Worm (Caenorhabditis elegans) whole organism, L4 larva: ENCODE data around the gene Y82E9BL.12.

Source experiments
- R02D3.7 ChIP-seq: fragments of 150-350 bp; sonication (generic microtip); optimal IDR thresholded peaks from 3 replicates; lab custom pipeline; 2014; ENCODE audit warnings: missing biosample characterization, missing genetic modification characterization
- T20F7.1 ChIP-seq: fragments of 200-800 bp; sonication (Bioruptor generic); optimal IDR thresholded peaks from 2 replicates; lab custom pipeline; 2018; ENCODE audit warnings: mild to moderate bottlenecking, missing genetic modification characterization, missing compliant biosample characterization
- Y48G9A.11 ChIP-seq: fragments of 200-800 bp; sonication (Bioruptor generic); IDR thresholded peaks from 2 replicates; pipeline ENCODE4 v1.3.6; 2022; ENCODE audit warnings: missing genetic modification reagents, missing genetic modification characterization, missing compliant biosample characterization
- Y5F2A.4 ChIP-seq: fragments of 200-800 bp; sonication (Bioruptor generic); optimal IDR thresholded peaks from 2 replicates; lab custom pipeline; 2018; ENCODE audit warnings: mild to moderate bottlenecking, missing genetic modification characterization, missing compliant biosample characterization
- ZK546.5 ChIP-seq, 2 experiments: sonication (generic microtip); optimal IDR thresholded peaks; 2 replicates each; lab custom pipeline; 2017; ENCODE audit warnings: missing biosample characterization in 2 of 2, missing genetic modification characterization in 2 of 2
- aha-1 ChIP-seq: fragments of 150-350 bp; peaks from one replicate; lab custom pipeline; 2014; ENCODE audit warnings: missing biosample characterization, missing genetic modification characterization
- ama-1 ChIP-seq: fragments of 150-350 bp; optimal IDR thresholded peaks from 2 replicates; lab custom pipeline; 2014; ENCODE audit warnings: inconsistent platforms, mixed read lengths
- ceh-32 ChIP-seq: sonication (generic microtip); optimal IDR thresholded peaks from 2 replicates; lab custom pipeline; 2016; ENCODE audit warnings: mild to moderate bottlenecking, missing genetic modification characterization, missing compliant biosample characterization; ENCODE audit not compliant: poor library complexity
- ceh-82 ChIP-seq: sonication (generic microtip); optimal IDR thresholded peaks from 2 replicates; lab custom pipeline; 2017; ENCODE audit warnings: missing biosample characterization, missing genetic modification characterization
- daf-12 ChIP-seq: fragments of 150-350 bp; optimal IDR thresholded peaks from 2 replicates; lab custom pipeline; 2014; ENCODE audit warnings: missing biosample characterization, missing genetic modification reagents, missing genetic modification characterization
- daf-16 ChIP-seq, 3 experiments: sonication (generic microtip); optimal IDR thresholded peaks; 2 replicates each; lab custom pipeline; 2016 to 2017; ENCODE audit warnings: missing genetic modification characterization in 3 of 3, missing genetic modification reagents in 3 of 3, mild to moderate bottlenecking in 2 of 3, missing compliant biosample characterization in 2 of 3, missing biosample characterization in 1 of 3, moderate library complexity in 1 of 3
- daf-19 ChIP-seq: fragments of 200-800 bp; sonication (Bioruptor generic); conservative IDR thresholded peaks from 2 replicates; pipeline ENCODE4 v1.3.6; 2022; ENCODE audit warnings: missing genetic modification characterization, missing compliant biosample characterization
- dmd-6 ChIP-seq: fragments of 200-800 bp; sonication (Bioruptor generic); IDR thresholded peaks from 2 replicates; pipeline ENCODE4 v1.3.6; 2022; ENCODE audit warnings: missing genetic modification reagents, missing genetic modification characterization, missing compliant biosample characterization
- dve-1 ChIP-seq: sonication (generic microtip); optimal IDR thresholded peaks from 2 replicates; lab custom pipeline; 2017; ENCODE audit warnings: antibody characterized with exemption, mild to moderate bottlenecking, missing genetic modification characterization, missing compliant biosample characterization; ENCODE audit not compliant: insufficient read depth
- egl-27 ChIP-seq: sonication (generic microtip); optimal IDR thresholded peaks from 3 replicates; lab custom pipeline; 2017; ENCODE audit warnings: missing biosample characterization, missing genetic modification reagents, missing genetic modification characterization
- gei-8 ChIP-seq: fragments of 200-800 bp; sonication (Bioruptor generic); optimal IDR thresholded peaks from 2 replicates; lab custom pipeline; 2018; ENCODE audit warnings: mild to moderate bottlenecking, missing genetic modification characterization, missing compliant biosample characterization
- hlh-11 ChIP-seq: fragments of 200-800 bp; sonication (Bioruptor generic); optimal IDR thresholded peaks from 2 replicates; lab custom pipeline; 2018; ENCODE audit warnings: mild to moderate bottlenecking, missing genetic modification characterization, missing compliant biosample characterization
- hlh-30 ChIP-seq: sonication (generic microtip); optimal IDR thresholded peaks from 2 replicates; lab custom pipeline; 2017; ENCODE audit warnings: antibody characterized with exemption, mild to moderate bottlenecking, missing genetic modification characterization, missing compliant biosample characterization; ENCODE audit not compliant: insufficient read depth
- madf-9 ChIP-seq: fragments of 200-800 bp; sonication (Bioruptor generic); conservative IDR thresholded peaks from 2 replicates; pipeline ENCODE4 v1.3.6; 2022; ENCODE audit warnings: missing genetic modification reagents, missing genetic modification characterization, missing compliant biosample characterization
- mdt-29 ChIP-seq: fragments of 200-800 bp; sonication (Bioruptor generic); IDR thresholded peaks from 2 replicates; pipeline ENCODE4 v1.3.6; 2022; ENCODE audit warnings: missing genetic modification reagents, missing genetic modification characterization, missing compliant biosample characterization
- nhr-102 ChIP-seq: sonication (generic microtip); optimal IDR thresholded peaks from 2 replicates; lab custom pipeline; 2016; ENCODE audit warnings: mild to moderate bottlenecking, missing genetic modification characterization, moderate library complexity, missing compliant biosample characterization
- nhr-25 ChIP-seq: sonication (generic microtip); optimal IDR thresholded peaks from 2 replicates; lab custom pipeline; 2017; ENCODE audit warnings: missing genetic modification characterization, mild to moderate bottlenecking, missing compliant biosample characterization, antibody characterized with exemption, moderate library complexity, borderline replicate concordance; ENCODE audit not compliant: insufficient read depth
- nhr-28 ChIP-seq: fragments of 150-350 bp; optimal IDR thresholded peaks from 2 replicates; lab custom pipeline; 2014; ENCODE audit warnings: missing biosample characterization, missing genetic modification characterization
- pha-4 ChIP-seq, 2 experiments: fragments of 150-350 bp in 1 of 2; fragments of 200-800 bp in 1 of 2; sonication (Bioruptor generic) in 1 of 2; IDR thresholded peaks in 1 of 2; optimal IDR thresholded peaks in 1 of 2; 2 replicates each; pipeline versions ENCODE4 v1.3.6 to Lab custom; 2014 to 2022; ENCODE audit warnings: missing genetic modification characterization in 2 of 2, missing genetic modification reagents in 2 of 2, missing biosample characterization in 1 of 2, missing compliant biosample characterization in 1 of 2
- pqm-1 ChIP-seq: sonication (generic microtip); optimal IDR thresholded peaks from 2 replicates; lab custom pipeline; 2017; ENCODE audit warnings: missing biosample characterization, missing genetic modification characterization
- rbr-2 ChIP-seq: sonication (generic microtip); optimal IDR thresholded peaks from 2 replicates; lab custom pipeline; 2016; ENCODE audit warnings: missing genotype, missing genetic modification characterization, missing compliant biosample characterization
- snpc-1.2 ChIP-seq: fragments of 200-800 bp; sonication (Bioruptor generic); IDR thresholded peaks from 2 replicates; pipeline ENCODE4 v1.3.6; 2022; ENCODE audit warnings: missing genetic modification reagents, missing genetic modification characterization, missing compliant biosample characterization
- snpc-4 ChIP-seq: fragments of 150-350 bp; optimal IDR thresholded peaks from 2 replicates; lab custom pipeline; 2014; ENCODE audit warnings: missing biosample characterization, missing genetic modification characterization
- spr-1 ChIP-seq: sonication (generic microtip); optimal IDR thresholded peaks from 2 replicates; lab custom pipeline; 2016; ENCODE audit warnings: mild to moderate bottlenecking, missing genetic modification characterization, missing compliant biosample characterization
- tag-97 ChIP-seq: fragments of 200-800 bp; sonication (Bioruptor generic); IDR thresholded peaks from 2 replicates; pipeline ENCODE4 v1.3.6; 2022; ENCODE audit warnings: missing genetic modification characterization, missing compliant biosample characterization
- unc-62 ChIP-seq, 3 experiments: fragments of 150-350 bp in 1 of 3; sonication (generic microtip); optimal IDR thresholded peaks in 2 of 3; peaks in 1 of 3; 1 replicate in 1 of 3; 2 replicates in 2 of 3; lab custom pipeline; 2014 to 2017; ENCODE audit warnings: missing biosample characterization in 3 of 3, missing genetic modification characterization in 3 of 3, missing genetic modification reagents in 3 of 3, missing genotype in 1 of 3
- vab-7 ChIP-seq: fragments of 200-800 bp; sonication (Bioruptor generic); IDR thresholded peaks from 2 replicates; pipeline ENCODE4 v1.3.6; 2022; ENCODE audit warnings: missing genetic modification reagents, missing genetic modification characterization, missing compliant biosample characterization
- zip-2 ChIP-seq: fragments of 150-350 bp; optimal IDR thresholded peaks from 2 replicates; lab custom pipeline; 2014; ENCODE audit warnings: missing biosample characterization, missing genetic modification characterization
- ztf-7 ChIP-seq: fragments of 150-350 bp; optimal IDR thresholded peaks from 2 replicates; lab custom pipeline; 2014; ENCODE audit warnings: missing biosample characterization, missing genetic modification characterization

Y82E9BL.12 gene

DNA sequence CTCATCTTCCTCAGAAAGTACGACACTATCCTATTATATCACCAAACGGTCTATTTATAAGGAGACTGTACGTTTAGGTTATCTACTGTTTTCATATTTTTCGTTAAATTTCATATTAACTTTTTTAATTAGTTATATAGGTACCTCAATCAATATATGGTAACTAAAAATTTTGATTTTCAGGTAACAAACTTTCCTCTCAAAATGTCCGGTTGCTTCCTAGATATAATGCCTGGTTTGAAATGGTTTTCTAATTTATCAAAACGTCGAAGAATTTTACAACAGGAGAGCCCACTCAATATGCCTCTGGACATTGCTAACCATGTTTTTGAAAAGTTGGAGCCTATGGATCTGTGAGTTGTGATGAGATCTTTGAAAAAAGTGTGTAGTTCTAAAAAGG, 11.4 kb upstream of the Y82E9BL.12 start, which contains the start of gene fbxa-28:
fbxa-28 (plus strand) TSS at position 301 of the 400 bp plus-strand sequence.
- TF ChIP-seq R02D3.7 (tag; lab: Kevin White, UChicago), result no peak
- no peak for TF ChIP-seq snpc-4 (tag; lab: Kevin White, UChicago)
- TF ChIP-seq dve-1 (tag; lab: Kevin White, UChicago), result no peak
- no peak for TF ChIP-seq ama-1 (lab: Kevin White, UChicago)
- no peak for TF ChIP-seq daf-16 (GFP tag; optimal IDR thresholded peaks at IDR 0.05; lab: Kevin White, UChicago)
- TF ChIP-seq daf-16 (tag; optimal IDR thresholded peaks at IDR 0.05; lab: Kevin White, UChicago), result no peak
- TF ChIP-seq vab-7, result no peak
- TF ChIP-seq snpc-1.2 (GFP tag; lab: Robert Waterston, UW), result no peak
- no peak for TF ChIP-seq unc-62 (GFP tag; optimal IDR thresholded peaks at IDR 0.05 in 1 of 2; lab: Kevin White, UChicago)
- TF ChIP-seq unc-62 (tag; optimal IDR thresholded peaks at IDR 0.05; lab: Kevin White, UChicago), result no peak
- TF ChIP-seq ceh-32 (tag; lab: Kevin White, UChicago), result no peak
- TF ChIP-seq zip-2 (tag; lab: Kevin White, UChicago), result no peak
- TF ChIP-seq nhr-25 (tag; lab: Kevin White, UChicago), result no peak
- no peak for TF ChIP-seq nhr-102 (tag; lab: Kevin White, UChicago)
- TF ChIP-seq spr-1 (tag; lab: Kevin White, UChicago), result no peak

- TF ChIP-seq tag-97 (GFP tag; lab: Robert Waterston, UW), result no peak
- TF ChIP-seq unc-62 (GFP tag; optimal IDR thresholded peaks at IDR 0.05 in 1 of 2; lab: Kevin White, UChicago), result peak in 1 of 2 experiments; percentile 16
- TF ChIP-seq unc-62 (tag; optimal IDR thresholded peaks at IDR 0.05; lab: Kevin White, UChicago), result no peak
- TF ChIP-seq ZK546.5 (tag; optimal IDR thresholded peaks at IDR 0.05; lab: Kevin White, UChicago), result no peak
- no peak for TF ChIP-seq Y5F2A.4 (GFP tag; lab: Kevin White, UChicago)
- TF ChIP-seq pha-4 (GFP tag; IDR thresholded peaks at IDR 0.05; lab: Robert Waterston, UW), result no peak
- no peak for TF ChIP-seq pha-4 (tag; optimal IDR thresholded peaks at IDR 0.05; lab: Kevin White, UChicago)
- TF ChIP-seq spr-1 (tag; lab: Kevin White, UChicago), result no peak
- TF ChIP-seq, all 104 proteins: peak for 1
Observed at ce11 chrIII:1303414-1303813, 5.6 kb upstream of the Y82E9BL.12 start, which contains the start of gene fbxa-75. fbxa-75 (plus strand) TSS chrIII:1303714.

- TF ChIP-seq ceh-82 (tag; lab: Kevin White, UChicago) (no peak), daf-19 (no peak), dve-1 (tag; lab: Kevin White, UChicago) (no peak), aha-1 (tag; lab: Kevin White, UChicago) (peak; percentile 23), egl-27 (no peak), daf-12 (tag; lab: Kevin White, UChicago) (no peak), ztf-7 (tag; lab: Kevin White, UChicago) (no peak), rbr-2 (tag; lab: Kevin White, UChicago) (no peak), unc-62 (GFP tag; optimal IDR thresholded peaks at IDR 0.05 in 1 of 2; lab: Kevin White, UChicago) (peak in 1 of 2 experiments; percentile 77), unc-62 (tag; optimal IDR thresholded peaks at IDR 0.05; lab: Kevin White, UChicago) (no peak), pha-4 (GFP tag; IDR thresholded peaks at IDR 0.05; lab: Robert Waterston, UW) (no peak), pha-4 (tag; optimal IDR thresholded peaks at IDR 0.05; lab: Kevin White, UChicago) (no peak)
Observed at ce11 chrIII:1307333-1307732, 1.7 kb upstream of the Y82E9BL.12 start.

DNA sequence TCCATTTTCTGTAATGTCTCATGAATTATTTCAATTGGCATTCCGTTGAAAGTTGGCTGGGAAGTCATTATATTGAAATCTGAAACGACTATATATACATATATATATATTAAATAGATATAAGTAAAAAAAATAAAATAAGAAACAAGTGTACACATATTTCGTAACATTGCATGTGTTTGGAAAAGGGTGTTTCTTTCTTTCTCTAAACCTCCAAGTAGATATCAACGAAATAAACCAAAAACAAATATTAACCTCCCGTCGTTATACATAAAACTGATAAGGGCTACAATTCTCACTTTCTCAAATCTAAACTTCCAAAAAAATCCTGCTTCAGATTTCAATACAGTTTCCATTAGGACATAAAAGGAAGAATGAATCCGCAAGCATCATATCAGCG, 778 bp upstream of the Y82E9BL.12 start, which contains the start of gene fbxa-79:
fbxa-79 (minus strand) TSS at position 86 of the 400 bp plus-strand sequence.
- TF ChIP-seq Y48G9A.11 (GFP tag; lab: Robert Waterston, UW), result no peak
- TF ChIP-seq hlh-30, result no peak
- no peak for TF ChIP-seq madf-9 (GFP tag; lab: Robert Waterston, UW)
- no peak for TF ChIP-seq daf-16 (GFP tag; optimal IDR thresholded peaks at IDR 0.05; lab: Kevin White, UChicago)
- peak; percentile 71 for TF ChIP-seq daf-16 (tag; optimal IDR thresholded peaks at IDR 0.05; lab: Kevin White, UChicago)
- TF ChIP-seq zip-2 (tag; lab: Kevin White, UChicago), result peak; percentile 91
- TF ChIP-seq nhr-28 (tag; lab: Kevin White, UChicago), result peak; percentile 78
- no peak for TF ChIP-seq pha-4 (GFP tag; IDR thresholded peaks at IDR 0.05; lab: Robert Waterston, UW)
- no peak for TF ChIP-seq pha-4 (tag; optimal IDR thresholded peaks at IDR 0.05; lab: Kevin White, UChicago)
- peak; percentile 66 for TF ChIP-seq ztf-7 (tag; lab: Kevin White, UChicago)
- no peak for TF ChIP-seq mdt-29 (GFP tag; lab: Robert Waterston, UW)
- TF ChIP-seq dve-1 (tag; lab: Kevin White, UChicago), result peak; percentile 38
- no peak for TF ChIP-seq T20F7.1 (GFP tag; lab: Kevin White, UChicago)
- no peak for TF ChIP-seq gei-8 (GFP tag; lab: Kevin White, UChicago)
- peak; percentile 22; the same call in 1 of the 2 replicates for TF ChIP-seq dmd-6 (GFP tag; lab: Robert Waterston, UW)
- TF ChIP-seq pqm-1 (tag; lab: Kevin White, UChicago), result peak; percentile 86
- TF ChIP-seq aha-1 (tag; lab: Kevin White, UChicago), result peak; percentile 1
- peak in 1 of 2 experiments; percentile 25 for TF ChIP-seq unc-62 (GFP tag; optimal IDR thresholded peaks at IDR 0.05 in 1 of 2; lab: Kevin White, UChicago)
- no peak for TF ChIP-seq unc-62 (tag; optimal IDR thresholded peaks at IDR 0.05; lab: Kevin White, UChicago)
- TF ChIP-seq hlh-11 (tag; lab: Kevin White, UChicago), result peak; percentile 31
